Fruit fly (Drosophila melanogaster) Kc167 (cell line): ENCODE results near the gene CG9021.

Experiments
- h ChIP-seq: fragments of >200 bp; optimal IDR thresholded peaks from 3 replicates; lab custom pipeline; 2018; ENCODE audit warnings: missing external identifiers
- psq ChIP-seq: fragments of >200 bp; optimal IDR thresholded peaks from 2 replicates; lab custom pipeline; 2017; ENCODE audit warnings: missing external identifiers

- no peak for TF ChIP-seq psq (lab: Kevin White, UChicago)
- TF ChIP-seq h = no peak
These were observed 40.1 kb upstream of the CG9021 start for dm6 chr2L:5944305-5945282.
